Fruit fly (Drosophila melanogaster) whole organism, embryonic: ENCODE data around the gene Swip-1.

Experiments
- C15 ChIP-seq: fragments of 200-800 bp; sonication (Bioruptor generic); IDR thresholded peaks from 3 replicates; pipeline ENCODE4 v1.3.6; 2022; ENCODE audit warnings: missing biosample characterization, missing genetic modification characterization
- CG11504 ChIP-seq: fragments of 200-800 bp; sonication (Bioruptor generic); optimal IDR thresholded peaks from 3 replicates; lab custom pipeline; 2019; ENCODE audit warnings: missing biosample characterization, mild to moderate bottlenecking, missing genetic modification characterization, moderate library complexity
- CG12104 ChIP-seq: fragments of 200-800 bp; sonication (Bioruptor generic); optimal IDR thresholded peaks from 3 replicates; lab custom pipeline; 2016; ENCODE audit warnings: missing biosample characterization, missing genetic modification characterization
- CG12155 ChIP-seq: fragments of 200-800 bp; sonication (Bioruptor generic); optimal IDR thresholded peaks from 3 replicates; lab custom pipeline; 2016; ENCODE audit warnings: missing biosample characterization, missing genetic modification characterization
- CG12236 ChIP-seq: fragments of 200-800 bp; sonication (Bioruptor generic); optimal IDR thresholded peaks from 2 replicates; lab custom pipeline; 2016; ENCODE audit warnings: missing biosample characterization, missing genetic modification characterization
- CG12769 ChIP-seq: fragments of 200-800 bp; sonication (Bioruptor generic); optimal IDR thresholded peaks from 2 replicates; lab custom pipeline; 2019; ENCODE audit warnings: missing biosample characterization, mild to moderate bottlenecking, missing genetic modification characterization, moderate library complexity
- CG13123 ChIP-seq: fragments of 200-800 bp; sonication (Bioruptor generic); optimal IDR thresholded peaks from 2 replicates; lab custom pipeline; 2016; ENCODE audit warnings: missing biosample characterization, missing genetic modification characterization
- CG13624 ChIP-seq: fragments of 200-800 bp; sonication (Bioruptor generic); optimal IDR thresholded peaks from 2 replicates; lab custom pipeline; 2016; ENCODE audit warnings: missing biosample characterization, missing genetic modification characterization
- CG15601 ChIP-seq: fragments of 200-800 bp; sonication (Bioruptor generic); optimal IDR thresholded peaks from 3 replicates; lab custom pipeline; 2019; ENCODE audit warnings: missing biosample characterization, mild to moderate bottlenecking, missing genetic modification characterization, moderate library complexity
- CG1603 ChIP-seq: fragments of 200-800 bp; sonication (Bioruptor generic); optimal IDR thresholded peaks from 2 replicates; lab custom pipeline; 2019; ENCODE audit warnings: missing biosample characterization, mild to moderate bottlenecking, missing genetic modification characterization, moderate library complexity
- CG16815 ChIP-seq: fragments of 200-800 bp; sonication (Bioruptor generic); optimal IDR thresholded peaks from 3 replicates; lab custom pipeline; 2017; ENCODE audit warnings: missing biosample characterization, mild to moderate bottlenecking, missing genetic modification characterization
- CG17359 ChIP-seq: fragments of 200-800 bp; sonication (Bioruptor generic); optimal IDR thresholded peaks from 3 replicates; lab custom pipeline; 2018; ENCODE audit warnings: missing biosample characterization, mild to moderate bottlenecking, missing genetic modification characterization, moderate library complexity
- CG18599 ChIP-seq: fragments of 200-800 bp; sonication (Bioruptor generic); optimal IDR thresholded peaks from 3 replicates; lab custom pipeline; 2017; ENCODE audit warnings: missing biosample characterization, missing genetic modification characterization, mild to moderate bottlenecking, moderate library complexity, missing genetic modification reagents
- CG18619 ChIP-seq: fragments of 200-800 bp; sonication (Bioruptor generic); optimal IDR thresholded peaks from 3 replicates; lab custom pipeline; 2017; ENCODE audit warnings: missing biosample characterization, mild to moderate bottlenecking, missing genetic modification characterization
- CG2199 ChIP-seq: fragments of 200-800 bp; sonication (Bioruptor generic); IDR thresholded peaks from 3 replicates; pipeline ENCODE4 v1.3.6; 2022; ENCODE audit warnings: missing biosample characterization, missing genetic modification characterization
- CG2202 ChIP-seq: fragments of 200-800 bp; sonication (Bioruptor generic); optimal IDR thresholded peaks from 2 replicates; lab custom pipeline; 2018; ENCODE audit warnings: missing biosample characterization, mild to moderate bottlenecking, missing genetic modification characterization
- CG2889 ChIP-seq: fragments of 200-800 bp; sonication (Bioruptor generic); IDR thresholded peaks from 3 replicates; pipeline ENCODE4 v1.3.6; 2022; ENCODE audit warnings: missing biosample characterization, missing genetic modification characterization
- CG30431 ChIP-seq: fragments of 200-800 bp; sonication (Bioruptor generic); optimal IDR thresholded peaks from 2 replicates; lab custom pipeline; 2017; ENCODE audit warnings: missing biosample characterization, missing genetic modification characterization
- CG34422 ChIP-seq: fragments of 200-800 bp; sonication (Bioruptor generic); IDR thresholded peaks from 3 replicates; pipeline ENCODE4 v1.3.6; 2022; ENCODE audit warnings: missing biosample characterization, missing genetic modification characterization
- CG4282 ChIP-seq: fragments of 200-800 bp; sonication (Bioruptor generic); optimal IDR thresholded peaks from 2 replicates; lab custom pipeline; 2016; ENCODE audit warnings: missing biosample characterization, missing genetic modification characterization
- CG43689 ChIP-seq: fragments of 200-800 bp; sonication (Bioruptor generic); IDR thresholded peaks from 2 replicates; pipeline ENCODE4 v1.3.6; 2022; ENCODE audit warnings: missing biosample characterization, missing genetic modification characterization
- CG7745 ChIP-seq: fragments of 200-800 bp; sonication (Bioruptor generic); optimal IDR thresholded peaks from 2 replicates; lab custom pipeline; 2018; ENCODE audit warnings: missing biosample characterization, mild to moderate bottlenecking, missing genetic modification characterization, moderate library complexity
- CG8281 ChIP-seq: fragments of 200-800 bp; sonication (Bioruptor generic); optimal IDR thresholded peaks from 2 replicates; lab custom pipeline; 2018; ENCODE audit warnings: missing biosample characterization, mild to moderate bottlenecking, missing genetic modification characterization, moderate library complexity
- CG8388 ChIP-seq: fragments of 200-800 bp; sonication (Bioruptor generic); optimal IDR thresholded peaks from 2 replicates; lab custom pipeline; 2019; ENCODE audit warnings: missing biosample characterization, mild to moderate bottlenecking, missing genetic modification characterization, moderate library complexity
- Dip2 ChIP-seq: fragments of 200-800 bp; sonication (Bioruptor generic); IDR thresholded peaks from 2 replicates; pipeline ENCODE4 v1.3.6; 2022; ENCODE audit warnings: missing biosample characterization, missing genetic modification characterization
- Dll ChIP-seq: fragments of 200-800 bp; sonication (Bioruptor generic); IDR thresholded peaks from 4 replicates; pipeline ENCODE4 v1.3.6; 2022; ENCODE audit warnings: missing biosample characterization, missing genetic modification characterization; ENCODE audit not compliant: partially characterized antibody
- GATAe ChIP-seq: fragments of 200-800 bp; sonication (Bioruptor generic); conservative IDR thresholded peaks from 2 replicates; pipeline ENCODE4 v1.3.6; 2022; ENCODE audit warnings: missing biosample characterization, missing genetic modification characterization
- MBD-R2 ChIP-seq: fragments of 200-800 bp; sonication (Bioruptor generic); IDR thresholded peaks from 2 replicates; pipeline ENCODE4 v1.3.6; 2022; ENCODE audit warnings: missing biosample characterization, missing genetic modification characterization
- Rfx ChIP-seq: fragments of 200-800 bp; sonication (Bioruptor generic); IDR thresholded peaks from 2 replicates; pipeline ENCODE4 v1.3.6; 2022; ENCODE audit warnings: missing biosample characterization, missing genetic modification characterization
- Rx ChIP-seq: fragments of 200-800 bp; sonication (Bioruptor generic); IDR thresholded peaks from 2 replicates; pipeline ENCODE4 v1.3.6; 2022; ENCODE audit warnings: missing biosample characterization, missing genetic modification characterization
- cato ChIP-seq: fragments of 200-800 bp; sonication (Bioruptor generic); optimal IDR thresholded peaks from 2 replicates; lab custom pipeline; 2016; ENCODE audit warnings: missing biosample characterization, missing genetic modification characterization, borderline replicate concordance
- chinmo ChIP-seq: fragments of 200-800 bp; sonication (Bioruptor generic); IDR thresholded peaks from 4 replicates; pipeline ENCODE4 v1.3.6; 2022; ENCODE audit warnings: missing biosample characterization, missing genetic modification characterization; ENCODE audit not compliant: partially characterized antibody
- chn ChIP-seq: fragments of 200-800 bp; sonication (Bioruptor generic); optimal IDR thresholded peaks from 2 replicates; lab custom pipeline; 2016; ENCODE audit warnings: missing biosample characterization, missing genetic modification characterization
- croc ChIP-seq: fragments of 200-800 bp; sonication (Bioruptor generic); conservative IDR thresholded peaks from 3 replicates; pipeline ENCODE4 v1.3.6; 2022; ENCODE audit warnings: missing biosample characterization, missing genetic modification characterization
- dmrt11E ChIP-seq: fragments of 200-800 bp; sonication (Bioruptor generic); optimal IDR thresholded peaks from 3 replicates; lab custom pipeline; 2018; ENCODE audit warnings: missing biosample characterization, mild to moderate bottlenecking, missing genetic modification characterization, moderate library complexity
- en ChIP-seq: fragments of 200-800 bp; sonication (Bioruptor generic); optimal IDR thresholded peaks from 2 replicates; lab custom pipeline; 2016; ENCODE audit warnings: missing biosample characterization, missing genetic modification characterization
- eve ChIP-seq, 2 experiments: fragments of >200 bp; optimal IDR thresholded peaks; 2 replicates each; lab custom pipeline; 2017; ENCODE audit warnings: missing biosample characterization in 2 of 2, missing genetic modification characterization in 2 of 2
- fd64A ChIP-seq: fragments of 200-800 bp; sonication (Bioruptor generic); optimal IDR thresholded peaks from 3 replicates; lab custom pipeline; 2018; ENCODE audit warnings: missing biosample characterization, mild to moderate bottlenecking, missing genetic modification characterization
- mld ChIP-seq: fragments of 200-800 bp; sonication (Bioruptor generic); IDR thresholded peaks from 3 replicates; pipeline ENCODE4 v1.3.6; 2022; ENCODE audit warnings: missing biosample characterization, missing genetic modification characterization; ENCODE audit not compliant: partially characterized antibody
- nau ChIP-seq: fragments of 200-800 bp; sonication (Bioruptor generic); optimal IDR thresholded peaks from 3 replicates; lab custom pipeline; 2017; ENCODE audit warnings: missing biosample characterization, mild to moderate bottlenecking, missing genetic modification characterization, missing genetic modification reagents
- odd ChIP-seq: fragments of 200-800 bp; sonication (Bioruptor generic); optimal IDR thresholded peaks from 2 replicates; lab custom pipeline; 2017; ENCODE audit warnings: missing biosample characterization, mild to moderate bottlenecking, missing genetic modification characterization
- sima ChIP-seq: fragments of 200-800 bp; sonication (Bioruptor generic); optimal IDR thresholded peaks from 2 replicates; lab custom pipeline; 2016; ENCODE audit warnings: missing biosample characterization, missing genetic modification characterization
- so ChIP-seq: fragments of 200-800 bp; sonication (Bioruptor generic); IDR thresholded peaks from 3 replicates; pipeline ENCODE4 v1.3.6; 2022; ENCODE audit warnings: missing biosample characterization, missing genetic modification characterization
- sob ChIP-seq: fragments of 200-800 bp; sonication (Bioruptor generic); IDR thresholded peaks from 2 replicates; pipeline ENCODE4 v1.3.6; 2022; ENCODE audit warnings: missing biosample characterization, missing genetic modification characterization
- sr ChIP-seq: fragments of 200-800 bp; sonication (Bioruptor generic); IDR thresholded peaks from 3 replicates; pipeline ENCODE4 v1.3.6; 2022; ENCODE audit warnings: missing biosample characterization, missing genetic modification characterization
- tgo ChIP-seq: fragments of 200-800 bp; sonication (Bioruptor generic); IDR thresholded peaks from 3 replicates; pipeline ENCODE4 v1.3.6; 2022; ENCODE audit warnings: missing biosample characterization, missing genetic modification characterization
- ttk ChIP-seq: fragments of 200-800 bp; sonication (Bioruptor generic); IDR thresholded peaks from 2 replicates; pipeline ENCODE4 v2.1.2; 2022; ENCODE audit warnings: missing biosample characterization, missing genetic modification characterization
- zf30C ChIP-seq: fragments of 200-800 bp; sonication (Bioruptor generic); optimal IDR thresholded peaks from 3 replicates; lab custom pipeline; 2018; ENCODE audit warnings: missing biosample characterization, mild to moderate bottlenecking, missing genetic modification characterization
- zfh2 ChIP-seq: fragments of 200-800 bp; sonication (Bioruptor generic); optimal IDR thresholded peaks from 2 replicates; lab custom pipeline; 2016; ENCODE audit warnings: missing biosample characterization, missing genetic modification characterization

The Swip-1 gene

dm6 chr2L:19011895-19012645, 25.0 kb upstream of the Swip-1 start (continued):
- TF ChIP-seq CG8281 (tag; lab: Kevin White, UChicago) (peak; percentile 44), ttk (GFP tag; lab: Robert Waterston, UW) (peak; percentile 86), Dip2 (no peak), cato (GFP tag; lab: Kevin White, UChicago) (no peak), CG30431 (GFP tag; lab: Kevin White, UChicago) (peak; percentile 43), chinmo (GFP tag; lab: Robert Waterston, UW) (no peak), CG12236 (GFP tag; lab: Kevin White, UChicago) (peak; percentile 25), CG7745 (tag; lab: Kevin White, UChicago) (no peak), CG11504 (tag; lab: Kevin White, UChicago) (peak; percentile 81), C15 (no peak), nau (peak; percentile 62), sima (GFP tag; lab: Kevin White, UChicago) (no peak), Rx (GFP tag; lab: Robert Waterston, UW) (peak; percentile 80), odd (peak; percentile 69), CG13624 (GFP tag; lab: Kevin White, UChicago) (peak; percentile 85), zfh2 (GFP tag; lab: Kevin White, UChicago) (peak; percentile 69), GATAe (0 out of 2 replicates have a peak, but pooled peaks have one; percentile 15), sob (peak; percentile 91), fd64A (peak; percentile 22), dmrt11E (tag; lab: Kevin White, UChicago) (peak; percentile 30), CG34422 (GFP tag; lab: Robert Waterston, UW) (peak; percentile 86), mld (GFP tag; lab: Robert Waterston, UW) (no peak), CG8388 (peak; percentile 59), CG18599 (GFP tag; lab: Kevin White, UChicago) (peak; percentile 96), Rfx (GFP tag; lab: Robert Waterston, UW) (peak; percentile 89), CG2202 (tag; lab: Kevin White, UChicago) (peak; percentile 5), CG4282 (no peak), zf30C (GFP tag; lab: Kevin White, UChicago) (no peak), eve (GFP tag; optimal IDR thresholded peaks at IDR 0.05; lab: Kevin White, UChicago) (no peak), CG12104 (GFP tag; lab: Kevin White, UChicago) (peak; percentile 18), sr (no peak), MBD-R2 (GFP tag; lab: Robert Waterston, UW) (peak; percentile 41; the same call in 1 of the 2 replicates), CG12155 (peak; percentile 74), croc (GFP tag; lab: Robert Waterston, UW) (peak; percentile 71), CG43689 (GFP tag; lab: Robert Waterston, UW) (peak; percentile 67), CG16815 (GFP tag; lab: Kevin White, UChicago) (peak; percentile 66), so (peak; percentile 71; the same call in 2 of the 3 replicates), CG15601 (tag; lab: Kevin White, UChicago) (peak; percentile 69), CG17359 (peak; percentile 82), CG18619 (GFP tag; lab: Kevin White, UChicago) (peak; percentile 75), CG1603 (tag; lab: Kevin White, UChicago) (peak; percentile 85), en (GFP tag; lab: Kevin White, UChicago) (no peak), CG2199 (GFP tag; lab: Robert Waterston, UW) (0 out of 3 replicates have a peak, but pooled peaks have one; percentile 52), tgo (GFP tag; lab: Robert Waterston, UW) (peak; percentile 88), CG13123 (GFP tag; lab: Kevin White, UChicago) (peak; percentile 29), Dll (no peak), CG2889 (GFP tag; lab: Robert Waterston, UW) (peak; percentile 74; the same call in 2 of the 3 replicates), chn (GFP tag; lab: Kevin White, UChicago) (peak; percentile 74), CG12769 (tag; lab: Kevin White, UChicago) (peak; percentile 95)
